Worm (Caenorhabditis elegans) whole organism, L1 larva: ENCODE measurements around the gene irg-7.

Experiments
- ama-1 ChIP-seq: fragments of 150-350 bp; optimal IDR thresholded peaks from 2 replicates; lab custom pipeline; 2014
- ces-1 ChIP-seq: fragments of 150-350 bp; optimal IDR thresholded peaks from 2 replicates; lab custom pipeline; 2014; ENCODE audit warnings: missing biosample characterization, missing genetic modification reagents, missing genetic modification characterization
- mef-2 ChIP-seq: fragments of 150-350 bp; optimal IDR thresholded peaks from 2 replicates; lab custom pipeline; 2014; ENCODE audit warnings: missing biosample characterization, missing genetic modification characterization

DNA sequence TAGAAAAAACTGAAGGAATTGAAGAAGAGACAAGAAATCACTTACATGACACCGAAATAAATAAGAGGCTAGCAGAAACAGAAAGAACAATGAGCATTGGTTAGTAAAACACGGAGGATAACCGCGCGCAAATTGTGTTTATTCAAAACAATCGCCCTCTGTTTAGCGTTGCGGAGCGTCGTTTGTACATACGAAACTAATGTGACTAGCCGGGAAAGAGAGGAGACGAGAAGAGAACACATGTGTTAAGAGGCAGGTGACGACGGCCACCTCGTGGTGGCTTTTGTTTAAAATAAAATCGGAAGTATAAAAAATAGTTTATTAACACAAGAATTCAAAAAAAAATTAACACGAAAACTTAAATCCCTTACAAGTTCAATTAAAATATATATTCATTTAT is 2.4 kb upstream of the irg-7 start, which contains the start of gene F40F4.7:
- TF ChIP-seq ces-1 (GFP tag; lab: Kevin White, UChicago) (no peak), ama-1 (lab: Kevin White, UChicago) (no peak), mef-2 (tag; lab: Kevin White, UChicago) (no peak)
